Fruit fly (Drosophila melanogaster): ENCODE measurements around the gene Hexim.
A peak's percentile ranks its signal among the peaks of the same experiment; 100 is the strongest.

DNA sequence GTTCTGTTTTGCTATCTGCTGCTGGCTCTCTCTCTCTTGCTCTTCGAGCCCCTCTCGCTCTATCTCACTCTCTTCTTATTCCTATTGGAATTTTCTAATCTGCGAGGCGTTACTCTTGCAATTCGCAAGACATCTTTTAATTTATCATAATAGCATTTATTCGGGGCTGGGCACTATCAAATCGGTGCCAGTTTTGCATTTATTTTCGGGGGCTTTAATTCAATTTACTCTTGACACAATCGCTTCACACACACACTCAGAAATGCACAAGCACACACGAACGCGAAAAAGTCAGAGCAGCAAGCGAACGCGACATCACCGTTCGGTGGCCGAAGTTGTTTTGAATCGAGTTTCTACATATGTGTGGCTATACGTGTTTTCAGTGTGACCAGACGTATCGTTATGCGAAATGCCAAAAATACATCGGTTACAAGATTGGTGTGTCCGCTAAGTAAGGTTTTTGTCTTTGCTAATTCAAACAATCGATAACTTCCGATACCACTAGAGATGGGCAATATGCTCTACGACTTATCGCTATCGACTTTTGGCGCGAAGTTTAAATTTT is 37.8 kb downstream of the Hexim start, which contains the start of gene Meltrin:
- TF ChIP-seq svp (GFP tag): peak; percentile 40
- TF ChIP-seq eg (GFP tag; IDR thresholded peaks at IDR 0.05): no peak
- TF ChIP-seq CG6163 (GFP tag; IDR thresholded peaks at IDR 0.05): no peak
- peak; percentile 62 for TF ChIP-seq CG3919 (GFP tag; optimal IDR thresholded peaks at IDR 0.05)
- peak; percentile 58 for TF ChIP-seq Sox102F (GFP tag; optimal IDR thresholded peaks at IDR 0.05)
- TF ChIP-seq dac (GFP tag; optimal IDR thresholded peaks at IDR 0.05): no peak
- peak; percentile 18 for TF ChIP-seq Eip75B (GFP tag; optimal IDR thresholded peaks at IDR 0.05)
- TF ChIP-seq Sox14 (GFP tag; optimal IDR thresholded peaks at IDR 0.05): peak; percentile 67
- peak; percentile 74 for TF ChIP-seq fkh (GFP tag; optimal IDR thresholded peaks at IDR 0.05)
- peak; percentile 59 for TF ChIP-seq CG6854 (GFP tag; optimal IDR thresholded peaks at IDR 0.05)
- TF ChIP-seq CG10669 (GFP tag; optimal IDR thresholded peaks at IDR 0.05): no peak
- TF ChIP-seq Gug (GFP tag; IDR thresholded peaks at IDR 0.05): no peak

Data from whole organism, prepupa.